Worm (Caenorhabditis elegans): ENCODE measurements around the gene Y116A8A.2.

The Y116A8A.2 gene

DNA sequence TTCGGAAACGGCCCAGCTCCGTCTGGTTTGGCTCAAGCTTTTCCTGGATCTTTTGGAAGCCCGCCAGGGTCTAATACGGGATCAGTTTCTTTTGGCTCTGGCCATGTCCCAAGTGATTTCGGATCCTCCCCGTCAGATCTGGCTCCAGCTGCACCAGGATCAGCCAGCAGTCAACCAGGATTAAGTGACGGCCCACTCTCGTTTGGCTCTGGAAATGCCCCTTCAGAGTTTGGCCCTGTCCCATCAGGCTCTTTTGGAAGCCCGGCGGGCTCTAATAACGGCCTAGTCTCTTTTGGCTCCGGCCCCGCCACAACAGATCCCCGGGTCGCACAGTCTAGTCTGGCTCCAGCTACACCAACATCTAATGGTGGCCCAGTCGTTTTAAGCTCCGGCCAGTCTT, 36.0 kb downstream of the Y116A8A.2 start:
- TF ChIP-seq zfh-2 (GFP tag; conservative IDR thresholded peaks at IDR 0.05) (peak; percentile 71), fkh-3 (tag; optimal IDR thresholded peaks at IDR 0.05) (no peak), F23B12.7 (tag; optimal IDR thresholded peaks at IDR 0.05; ENCODE audit: insufficient read depth) (no peak), hrde-1 (tag; optimal IDR thresholded peaks at IDR 0.05; ENCODE audit: borderline replicate concordance) (no peak), chd-7 (tag; optimal IDR thresholded peaks at IDR 0.05) (no peak), B0336.3 (GFP tag; IDR thresholded peaks at IDR 0.05) (no peak), ekl-4 (GFP tag; IDR thresholded peaks at IDR 0.05) (no peak), him-1 (tag; optimal IDR thresholded peaks at IDR 0.05) (no peak), snpc-3.4 (tag; optimal IDR thresholded peaks at IDR 0.05) (no peak), lin-35 (GFP tag; optimal IDR thresholded peaks at IDR 0.05) (no peak), F37B4.10 (GFP tag; IDR thresholded peaks at IDR 0.05) (no peak), nhr-27 (tag; optimal IDR thresholded peaks at IDR 0.05) (no peak), sptf-2 (GFP tag; optimal IDR thresholded peaks at IDR 0.05) (no peak), snpc-1.1 (tag; optimal IDR thresholded peaks at IDR 0.05; ENCODE audit: insufficient read depth) (no peak), Y79H2A.3 (GFP tag; conservative IDR thresholded peaks at IDR 0.05) (no peak), ceh-58 (GFP tag; IDR thresholded peaks at IDR 0.05) (0 out of 2 replicates have a peak, but pooled peaks have one; percentile 7), lin-26 (GFP tag; IDR thresholded peaks at IDR 0.05) (no peak), cebp-1 (GFP tag; IDR thresholded peaks at IDR 0.05) (no peak), cebp-1 (tag; optimal IDR thresholded peaks at IDR 0.05) (no peak), ztf-25 (GFP tag; IDR thresholded peaks at IDR 0.05) (0 out of 2 replicates have a peak, but pooled peaks have one; percentile 28), unc-130 (GFP tag; optimal IDR thresholded peaks at IDR 0.05) (no peak), sdz-38 (tag; optimal IDR thresholded peaks at IDR 0.05) (no peak), attf-5 (GFP tag; optimal IDR thresholded peaks at IDR 0.05) (no peak), C06A6.2 (GFP tag; conservative IDR thresholded peaks at IDR 0.05) (no peak), tbx-9 (tag; optimal IDR thresholded peaks at IDR 0.05; ENCODE audit: borderline replicate concordance) (no peak), lag-1 (GFP tag; IDR thresholded peaks at IDR 0.05) (no peak), lin-40 (tag; optimal IDR thresholded peaks at IDR 0.05) (no peak), pbrm-1 (GFP tag; IDR thresholded peaks at IDR 0.05) (no peak), pha-4 (tag; optimal IDR thresholded peaks at IDR 0.05) (no peak), egrh-3 (GFP tag; IDR thresholded peaks at IDR 0.05) (0 out of 2 replicates have a peak, but pooled peaks have one; percentile 9)

DNA sequence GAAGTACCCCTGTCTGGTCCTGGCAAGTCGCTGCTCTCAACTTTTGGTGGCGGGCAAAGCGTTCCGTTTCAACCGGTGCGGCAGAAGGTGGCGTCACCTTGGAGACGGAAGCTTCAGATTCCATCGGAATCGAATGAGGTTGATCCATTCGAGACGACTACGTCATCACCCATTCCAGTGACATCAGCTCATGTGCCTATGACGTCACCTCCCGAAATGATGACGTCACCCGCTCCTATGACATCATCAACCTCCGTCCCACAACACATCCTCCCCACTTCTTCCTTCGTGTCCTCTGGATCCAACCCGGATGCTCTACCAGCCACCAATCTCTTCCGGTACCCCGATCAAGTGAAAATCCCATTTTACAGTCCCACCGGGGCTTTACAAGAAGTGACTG, 36.8 kb downstream of the Y116A8A.2 start:
- TF ChIP-seq B0261.1 (tag; optimal IDR thresholded peaks at IDR 0.05) (no peak), ztf-28 (GFP tag; IDR thresholded peaks at IDR 0.05) (no peak)

DNA sequence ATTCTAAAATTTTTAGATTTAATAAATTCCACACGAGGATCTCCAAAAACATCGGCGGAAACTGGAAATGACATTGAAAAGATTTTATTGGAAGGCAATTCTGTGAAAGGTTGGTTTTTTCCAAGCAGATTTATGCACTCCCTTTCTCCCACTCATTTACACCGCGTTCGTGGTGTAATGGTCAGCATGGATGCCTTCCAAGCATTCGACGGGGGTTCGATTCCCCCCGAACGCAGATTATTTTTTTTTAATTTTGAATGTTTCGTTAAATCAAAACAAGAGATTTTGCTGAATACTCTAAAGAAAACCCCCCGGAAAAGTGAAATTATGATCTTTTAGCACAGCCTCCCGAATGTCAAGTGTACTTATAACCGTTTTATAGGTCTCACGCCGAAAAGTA, 37.8 kb downstream of the Y116A8A.2 start:
- TF ChIP-seq mcd-1 (GFP tag; IDR thresholded peaks at IDR 0.05) (no peak), F39B2.1 (GFP tag; IDR thresholded peaks at IDR 0.05) (no peak), sea-2 (GFP tag; IDR thresholded peaks at IDR 0.05) (no peak), ama-1 (optimal IDR thresholded peaks at IDR 0.05) (no peak), ama-1 (GFP tag; optimal IDR thresholded peaks at IDR 0.05) (peak in 1 of 2 experiments; percentile 78), D2030.7 (GFP tag; IDR thresholded peaks at IDR 0.05) (peak; percentile 71), egrh-3 (GFP tag; IDR thresholded peaks at IDR 0.05) (no peak; the same call in 1 of the 2 replicates), lag-1 (GFP tag; IDR thresholded peaks at IDR 0.05) (no peak), F10E7.11 (tag; optimal IDR thresholded peaks at IDR 0.05) (no peak), ztf-3 (GFP tag; optimal IDR thresholded peaks at IDR 0.05) (no peak), lin-54 (GFP tag; optimal IDR thresholded peaks at IDR 0.05) (peak; percentile 41), lsy-27 (tag; optimal IDR thresholded peaks at IDR 0.05; ENCODE audit: borderline replicate concordance, insufficient read depth) (no peak), K11D2.4 (GFP tag; IDR thresholded peaks at IDR 0.05) (no peak), tbx-9 (tag; optimal IDR thresholded peaks at IDR 0.05; ENCODE audit: borderline replicate concordance) (peak; percentile 49), T07F8.4 (tag; optimal IDR thresholded peaks at IDR 0.05) (peak; percentile 37), hrde-1 (tag; optimal IDR thresholded peaks at IDR 0.05; ENCODE audit: borderline replicate concordance) (peak; percentile 18), ceh-79 (tag; optimal IDR thresholded peaks at IDR 0.05) (no peak), cebp-1 (GFP tag; IDR thresholded peaks at IDR 0.05) (no peak), cebp-1 (tag; optimal IDR thresholded peaks at IDR 0.05) (no peak), F33H1.4 (GFP tag; IDR thresholded peaks at IDR 0.05) (no peak), nfya-2 (GFP tag; IDR thresholded peaks at IDR 0.05) (no peak)

Data from whole organism, young adult.